Worm (Caenorhabditis elegans) whole organism, midembryonic: ENCODE results near the gene ZC513.14.

Experiments
- T22C8.4 ChIP-seq: fragments of 200-800 bp; sonication (Bioruptor generic); IDR thresholded peaks from 2 replicates; pipeline ENCODE4 v1.3.6; 2022; ENCODE audit warnings: missing genetic modification characterization, missing compliant biosample characterization
- cog-1 ChIP-seq: sonication (generic microtip); optimal IDR thresholded peaks from 2 replicates; lab custom pipeline; 2016; ENCODE audit warnings: missing genetic modification characterization, missing compliant biosample characterization
- med-1 ChIP-seq: sonication (generic microtip); optimal IDR thresholded peaks from 2 replicates; lab custom pipeline; 2017; ENCODE audit warnings: missing genetic modification characterization, mild to moderate bottlenecking, missing compliant biosample characterization, antibody characterized with exemption, missing genetic modification reagents; ENCODE audit not compliant: insufficient read depth
- ztf-23 ChIP-seq: fragments of 200-800 bp; sonication (Bioruptor generic); IDR thresholded peaks from 2 replicates; pipeline ENCODE4 v1.3.6; 2022; ENCODE audit warnings: missing genetic modification reagents, missing genetic modification characterization, missing compliant biosample characterization
- ztf-29 ChIP-seq: fragments of 200-800 bp; sonication (Bioruptor generic); IDR thresholded peaks from 2 replicates; pipeline ENCODE4 v1.3.6; 2022; ENCODE audit warnings: missing genetic modification reagents, missing genetic modification characterization, missing compliant biosample characterization

ce11 chrV:8041336-8041868, 5.6 kb upstream of the ZC513.14 start:
- TF ChIP-seq T22C8.4 (GFP tag; lab: Robert Waterston, UW) (no peak), cog-1 (no peak), ztf-23 (no peak), ztf-29 (GFP tag; lab: Robert Waterston, UW) (no peak), med-1 (GFP tag; lab: Kevin White, UChicago) (no peak)
